Worm (Caenorhabditis elegans) whole organism, early embryonic: Measurements from ENCODE around the gene T04B2.7.

Experiments used
- B0310.2 ChIP-seq: sonication (generic microtip); optimal IDR thresholded peaks from 2 replicates; lab custom pipeline; 2016; ENCODE audit warnings: mild to moderate bottlenecking, missing genetic modification characterization, missing compliant biosample characterization
- F13C5.2 ChIP-seq: sonication (generic microtip); optimal IDR thresholded peaks from 2 replicates; lab custom pipeline; 2017; ENCODE audit warnings: mild to moderate bottlenecking, missing genetic modification characterization, inconsistent platforms, missing compliant biosample characterization
- aly-1 ChIP-seq: sonication (generic microtip); optimal IDR thresholded peaks from 2 replicates; lab custom pipeline; 2016; ENCODE audit warnings: missing genetic modification characterization, missing compliant biosample characterization
- ama-1 ChIP-seq: fragments of 150-350 bp; optimal IDR thresholded peaks from 2 replicates; lab custom pipeline; 2014
- ceh-13 ChIP-seq: fragments of 200-800 bp; sonication (Bioruptor generic); optimal IDR thresholded peaks from 2 replicates; lab custom pipeline; 2018; ENCODE audit warnings: mild to moderate bottlenecking, missing genetic modification characterization, missing compliant biosample characterization
- ets-7 ChIP-seq: sonication (generic microtip); optimal IDR thresholded peaks from 2 replicates; lab custom pipeline; 2016; ENCODE audit warnings: missing genotype, missing genetic modification characterization, missing compliant biosample characterization
- flt-1 ChIP-seq: fragments of 200-800 bp; sonication (Bioruptor generic); IDR thresholded peaks from 2 replicates; pipeline ENCODE4 v1.3.6; 2022; ENCODE audit warnings: missing genetic modification characterization, missing compliant biosample characterization
- hmbx-1 ChIP-seq: sonication (generic microtip); optimal IDR thresholded peaks from 2 replicates; lab custom pipeline; 2016; ENCODE audit warnings: mild to moderate bottlenecking, missing genetic modification characterization, missing compliant biosample characterization
- hnd-1 ChIP-seq: sonication (generic microtip); optimal IDR thresholded peaks from 2 replicates; lab custom pipeline; 2016; ENCODE audit warnings: missing genetic modification characterization, missing compliant biosample characterization
- pes-1 ChIP-seq: fragments of 200-800 bp; sonication (Bioruptor generic); IDR thresholded peaks from 2 replicates; pipeline ENCODE4 v1.3.6; 2022; ENCODE audit warnings: missing genetic modification reagents, missing genetic modification characterization, missing compliant biosample characterization
- scrt-1 ChIP-seq: fragments of 200-800 bp; sonication (Bioruptor generic); IDR thresholded peaks from 2 replicates; pipeline ENCODE4 v1.3.6; 2022; ENCODE audit warnings: missing genetic modification characterization, missing compliant biosample characterization
- sea-1 ChIP-seq: fragments of 200-800 bp; sonication (Bioruptor generic); conservative IDR thresholded peaks from 2 replicates; pipeline ENCODE4 v1.3.6; 2022; ENCODE audit warnings: missing genetic modification characterization, missing compliant biosample characterization
- tbx-11 ChIP-seq: fragments of 200-800 bp; sonication (Bioruptor generic); IDR thresholded peaks from 2 replicates; pipeline ENCODE4 v1.3.6; 2022; ENCODE audit warnings: missing genetic modification characterization, missing compliant biosample characterization
- tra-4 ChIP-seq: sonication (generic microtip); optimal IDR thresholded peaks from 2 replicates; lab custom pipeline; 2017; ENCODE audit warnings: missing genetic modification characterization, missing compliant biosample characterization

- TF ChIP-seq ama-1 (no peak), aly-1 (tag; lab: Kevin White, UChicago) (no peak), scrt-1 (GFP tag; lab: Robert Waterston, UW) (no peak), hnd-1 (tag; lab: Kevin White, UChicago) (no peak), tra-4 (tag; lab: Kevin White, UChicago) (no peak), F13C5.2 (tag; lab: Kevin White, UChicago) (no peak), pes-1 (GFP tag; lab: Robert Waterston, UW) (no peak), B0310.2 (tag; lab: Kevin White, UChicago) (no peak), sea-1 (no peak), flt-1 (no peak), tbx-11 (no peak), ets-7 (tag; lab: Kevin White, UChicago) (no peak), ceh-13 (GFP tag; lab: Kevin White, UChicago) (no peak), hmbx-1 (tag; lab: Kevin White, UChicago) (no peak)
Measured at ce11 chrIV:10075899-10076298, 19.9 kb upstream of the T04B2.7 start, which contains the start of gene W01B6.5.
